Fruit fly (Drosophila melanogaster): Measurements from ENCODE around the gene aus.

The aus gene

dm6 chr3R:21269923-21270322 lies 79.5 kb downstream of the aus start, which contains the start of the genes AP-2sigma and Idi (continued):
- no peak for TF ChIP-seq emc (GFP tag; optimal IDR thresholded peaks at IDR 0.05)
- peak; percentile 63 for TF ChIP-seq B-H2 (GFP tag; optimal IDR thresholded peaks at IDR 0.05)
- TF ChIP-seq trem (tag; optimal IDR thresholded peaks at IDR 0.05) = peak; percentile 99
- TF ChIP-seq seq (GFP tag; IDR thresholded peaks at IDR 0.05) = no peak
- TF ChIP-seq crc (GFP tag; optimal IDR thresholded peaks at IDR 0.05) = no peak
- TF ChIP-seq Scr (GFP tag; IDR thresholded peaks at IDR 0.05; ENCODE audit: partially characterized antibody) = 0 out of 2 replicates have a peak, but pooled peaks have one; percentile 14
- TF ChIP-seq gcm (GFP tag; optimal IDR thresholded peaks at IDR 0.05) = peak; percentile 40
- TF ChIP-seq CG1233 (GFP tag; optimal IDR thresholded peaks at IDR 0.05) = no peak
- peak; percentile 30 for TF ChIP-seq Hmr (GFP tag; optimal IDR thresholded peaks at IDR 0.05)
- TF ChIP-seq CG14710 (tag; optimal IDR thresholded peaks at IDR 0.05) = peak; percentile 52
- no peak for TF ChIP-seq C15 (GFP tag; IDR thresholded peaks at IDR 0.05)
- TF ChIP-seq hth (optimal IDR thresholded peaks at IDR 0.05) = no peak
- peak; percentile 66 for TF ChIP-seq Dp (GFP tag; optimal IDR thresholded peaks at IDR 0.05)
- no peak for TF ChIP-seq ac (GFP tag; optimal IDR thresholded peaks at IDR 0.05)
- no peak for TF ChIP-seq fd96Cb (tag; optimal IDR thresholded peaks at IDR 0.05)
- peak; percentile 15 for TF ChIP-seq CG10979 (tag; optimal IDR thresholded peaks at IDR 0.05)
- TF ChIP-seq dan (GFP tag; IDR thresholded peaks at IDR 0.05) = no peak
- no peak for TF ChIP-seq Hand (GFP tag; optimal IDR thresholded peaks at IDR 0.05)
- no peak for TF ChIP-seq CG5953 (GFP tag; IDR thresholded peaks at IDR 0.05)
- TF ChIP-seq CG3163 (GFP tag; optimal IDR thresholded peaks at IDR 0.05) = no peak
- TF ChIP-seq CG10654 (GFP tag; optimal IDR thresholded peaks at IDR 0.05) = no peak
- TF ChIP-seq cwo (GFP tag; optimal IDR thresholded peaks at IDR 0.05) = no peak
- no peak for TF ChIP-seq nerfin-2 (GFP tag; IDR thresholded peaks at IDR 0.05; ENCODE audit: partially characterized antibody)
- TF ChIP-seq zfh1 (GFP tag; IDR thresholded peaks at IDR 0.05) = peak; percentile 55; the same call in 1 of the 3 replicates
- peak; percentile 88 for TF ChIP-seq pzg (GFP tag; optimal IDR thresholded peaks at IDR 0.05)
- TF ChIP-seq CG15479 (GFP tag; optimal IDR thresholded peaks at IDR 0.05) = peak; percentile 32
- no peak for TF ChIP-seq CG7357 (GFP tag; IDR thresholded peaks at IDR 0.05)
- TF ChIP-seq CG2712 (tag; optimal IDR thresholded peaks at IDR 0.05) = peak; percentile 25
- TF ChIP-seq lola (GFP tag; optimal IDR thresholded peaks at IDR 0.05) = no peak
- no peak for TF ChIP-seq fd64A (GFP tag; optimal IDR thresholded peaks at IDR 0.05)
- TF ChIP-seq ro (GFP tag; IDR thresholded peaks at IDR 0.05) = no peak
- TF ChIP-seq tna (GFP tag; IDR thresholded peaks at IDR 0.05; ENCODE audit: partially characterized antibody) = no peak
- no peak for TF ChIP-seq gsb (GFP tag; IDR thresholded peaks at IDR 0.05)
- no peak for TF ChIP-seq CG12155 (GFP tag; optimal IDR thresholded peaks at IDR 0.05)

DNA sequence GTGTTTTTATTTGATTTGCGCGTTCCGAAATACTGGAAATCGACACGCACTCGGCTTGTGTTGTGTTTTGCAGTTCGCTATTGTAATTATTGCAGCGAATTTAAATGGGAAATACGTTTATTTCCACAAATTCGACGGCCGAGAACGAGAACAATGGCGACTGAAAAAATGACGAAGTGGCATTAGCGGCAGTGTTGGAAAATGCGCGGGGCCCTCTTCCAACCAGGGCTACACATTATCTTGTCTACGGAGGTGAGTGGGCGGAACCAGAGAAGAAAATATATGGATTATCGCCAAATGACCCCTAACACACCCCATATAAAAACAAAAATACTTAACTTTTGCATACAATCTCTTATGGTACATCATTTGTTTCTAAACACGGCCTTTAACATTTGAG lies 80.5 kb downstream of the aus start, which contains the start of gene Rab1:
Gene Rab1, minus strand, starts transcription at position 188 of the 400 bp plus-strand sequence.
- peak; percentile 43 for TF ChIP-seq CG2712 (tag; optimal IDR thresholded peaks at IDR 0.05)
- TF ChIP-seq Hr3 (GFP tag; optimal IDR thresholded peaks at IDR 0.05) = no peak
- no peak for TF ChIP-seq dmrt99B (tag; optimal IDR thresholded peaks at IDR 0.05)
- no peak for TF ChIP-seq Hand (GFP tag; optimal IDR thresholded peaks at IDR 0.05)
- no peak for TF ChIP-seq CG4328 (GFP tag; optimal IDR thresholded peaks at IDR 0.05)
- TF ChIP-seq CG13424 (tag; optimal IDR thresholded peaks at IDR 0.05) = peak; percentile 26
- no peak for TF ChIP-seq CG2199 (GFP tag; IDR thresholded peaks at IDR 0.05)
- no peak for TF ChIP-seq dan (GFP tag; IDR thresholded peaks at IDR 0.05)
- TF ChIP-seq CG14965 (GFP tag; optimal IDR thresholded peaks at IDR 0.05; ENCODE audit: borderline replicate concordance) = no peak
- peak; percentile 51 for TF ChIP-seq CG2116 (GFP tag; optimal IDR thresholded peaks at IDR 0.05)
- peak; percentile 58 for TF ChIP-seq Xbp1 (GFP tag; optimal IDR thresholded peaks at IDR 0.05)
- no peak for TF ChIP-seq stc (GFP tag; IDR thresholded peaks at IDR 0.05)
- no peak for TF ChIP-seq CG2875 (GFP tag; optimal IDR thresholded peaks at IDR 0.05)
- TF ChIP-seq CG7963 (GFP tag; IDR thresholded peaks at IDR 0.05; ENCODE audit: partially characterized antibody) = no peak
- TF ChIP-seq kah (GFP tag; optimal IDR thresholded peaks at IDR 0.05) = no peak
- no peak for TF ChIP-seq CG11504 (tag; optimal IDR thresholded peaks at IDR 0.05)
- TF ChIP-seq E2f2 (GFP tag; IDR thresholded peaks at IDR 0.05) = no peak
- peak; percentile 8 for TF ChIP-seq CG12104 (GFP tag; optimal IDR thresholded peaks at IDR 0.05)
- peak; percentile 12; the same call in 1 of the 3 replicates for TF ChIP-seq CG17361 (GFP tag; IDR thresholded peaks at IDR 0.05)
- TF ChIP-seq CG6791 (GFP tag; IDR thresholded peaks at IDR 0.05; ENCODE audit: partially characterized antibody) = no peak

Data from whole organism, embryonic.